Worm (Caenorhabditis elegans): ENCODE measurements around the gene srlf-23.

- TF ChIP-seq elt-1 (tag; optimal IDR thresholded peaks at IDR 0.05) (no peak), unc-62 (GFP tag; optimal IDR thresholded peaks at IDR 0.05) (no peak), unc-55 (GFP tag; optimal IDR thresholded peaks at IDR 0.05) (no peak), ZK546.5 (tag; optimal IDR thresholded peaks at IDR 0.05) (no peak), unc-39 (tag; optimal IDR thresholded peaks at IDR 0.05) (no peak), nhr-10 (tag; optimal IDR thresholded peaks at IDR 0.05) (no peak), fos-1 (tag; optimal IDR thresholded peaks at IDR 0.05) (no peak), nhr-12 (tag; optimal IDR thresholded peaks at IDR 0.05) (no peak)
Observed at ce11 chrV:847521-847920, 45.8 kb downstream of the srlf-23 start, which contains the start of gene srbc-13.
